Worm (Caenorhabditis elegans) whole organism, midembryonic: ENCODE measurements around the gene cnc-2.

ENCODE experiments used
- T22C8.4 ChIP-seq: fragments of 200-800 bp; sonication (Bioruptor generic); IDR thresholded peaks from 2 replicates; pipeline ENCODE4 v1.3.6; 2022; ENCODE audit warnings: missing genetic modification characterization, missing compliant biosample characterization
- cog-1 ChIP-seq: sonication (generic microtip); optimal IDR thresholded peaks from 2 replicates; lab custom pipeline; 2016; ENCODE audit warnings: missing genetic modification characterization, missing compliant biosample characterization
- flt-1 ChIP-seq: fragments of 200-800 bp; sonication (Bioruptor generic); IDR thresholded peaks from 2 replicates; pipeline ENCODE4 v1.3.6; 2022; ENCODE audit warnings: missing genetic modification characterization, missing compliant biosample characterization
- klf-2 ChIP-seq: fragments of 200-800 bp; sonication (Bioruptor generic); conservative IDR thresholded peaks from 2 replicates; pipeline ENCODE4 v1.3.6; 2022; ENCODE audit warnings: missing genetic modification reagents, missing genetic modification characterization, missing compliant biosample characterization
- ztf-23 ChIP-seq: fragments of 200-800 bp; sonication (Bioruptor generic); IDR thresholded peaks from 2 replicates; pipeline ENCODE4 v1.3.6; 2022; ENCODE audit warnings: missing genetic modification reagents, missing genetic modification characterization, missing compliant biosample characterization
- ztf-29 ChIP-seq: fragments of 200-800 bp; sonication (Bioruptor generic); IDR thresholded peaks from 2 replicates; pipeline ENCODE4 v1.3.6; 2022; ENCODE audit warnings: missing genetic modification reagents, missing genetic modification characterization, missing compliant biosample characterization

DNA sequence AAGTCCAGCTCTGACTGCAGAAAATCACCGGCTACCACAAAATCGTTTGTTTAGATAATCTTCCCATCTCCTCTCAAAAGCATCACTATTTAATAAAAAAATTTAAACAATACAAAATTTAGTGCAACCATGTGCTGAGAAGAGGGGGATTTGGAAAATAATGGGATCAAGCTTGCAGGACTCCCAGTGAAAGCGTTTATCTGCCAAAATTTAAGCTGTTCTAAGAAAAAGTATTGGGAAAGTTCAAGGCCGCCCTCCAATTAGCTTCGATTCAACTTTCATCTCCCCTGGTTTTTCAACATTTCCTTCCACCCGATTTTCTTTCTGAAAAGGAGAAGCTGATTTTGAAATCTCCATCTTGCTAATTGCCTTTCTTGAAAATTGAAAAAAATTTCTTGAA is 41.9 kb downstream of the cnc-2 start:
- no peak for TF ChIP-seq flt-1 (GFP tag; lab: Robert Waterston, UW)
- no peak for TF ChIP-seq ztf-29 (GFP tag; lab: Robert Waterston, UW)
- no peak for TF ChIP-seq ztf-23 (GFP tag; lab: Robert Waterston, UW)
- TF ChIP-seq cog-1 (tag; lab: Kevin White, UChicago), result no peak
- no peak for TF ChIP-seq klf-2 (GFP tag; lab: Robert Waterston, UW)
- TF ChIP-seq T22C8.4 (GFP tag; lab: Robert Waterston, UW), result no peak
